Fruit fly (Drosophila melanogaster) whole organism, prepupa: ENCODE measurements around the gene CG10237.

ENCODE experiments used
- Ets21C ChIP-seq: fragments of 200-800 bp; sonication (Bioruptor generic); optimal IDR thresholded peaks from 3 replicates; lab custom pipeline; 2016; ENCODE audit warnings: missing biosample characterization, missing genetic modification characterization
- fd85E ChIP-seq: fragments of 200-800 bp; sonication (Bioruptor generic); optimal IDR thresholded peaks from 3 replicates; lab custom pipeline; 2016; ENCODE audit warnings: missing biosample characterization, missing genetic modification characterization

DNA sequence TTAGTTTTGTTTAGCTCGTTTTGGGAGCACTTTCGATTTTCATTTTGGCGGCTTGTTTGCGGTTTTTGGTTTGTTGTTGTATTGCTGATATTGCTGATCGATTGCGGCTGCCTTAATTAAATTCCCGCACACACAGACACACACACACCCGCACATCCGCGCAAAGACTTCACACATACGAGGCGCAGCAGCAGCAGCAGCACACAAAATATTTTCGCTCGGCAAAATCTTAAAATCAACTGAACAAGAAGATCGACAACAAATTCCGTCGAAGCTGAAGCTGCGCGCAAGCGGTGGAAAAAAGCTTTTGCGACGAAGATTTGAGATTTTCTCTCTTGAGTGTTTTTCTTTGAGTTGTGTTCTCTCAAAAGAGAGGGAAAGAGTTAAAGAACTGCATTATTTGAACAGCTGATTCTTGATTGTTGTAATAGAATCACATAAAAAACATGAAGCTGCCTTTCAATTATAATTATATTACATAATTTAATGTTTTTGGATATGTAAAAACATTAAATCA, 28.2 kb downstream of the CG10237 start:
- TF ChIP-seq fd85E = no peak
- TF ChIP-seq Ets21C (GFP tag; lab: Kevin White, UChicago) = no peak
